Worm (Caenorhabditis elegans) whole organism, L1 larva: Measurements from ENCODE around the gene ddr-2.

Source experiments
- C34B4.2 ChIP-seq: sonication (generic microtip); optimal IDR thresholded peaks from 2 replicates; lab custom pipeline; 2017; ENCODE audit warnings: mild to moderate bottlenecking, missing genetic modification characterization, missing compliant biosample characterization
- aly-2 ChIP-seq: fragments of 150-350 bp; optimal IDR thresholded peaks from 2 replicates; lab custom pipeline; 2014; ENCODE audit warnings: missing biosample characterization, missing genetic modification characterization
- ama-1 ChIP-seq: fragments of 150-350 bp; optimal IDR thresholded peaks from 2 replicates; lab custom pipeline; 2014
- ceh-90 ChIP-seq: sonication (generic microtip); optimal IDR thresholded peaks from 2 replicates; lab custom pipeline; 2016; ENCODE audit warnings: missing genetic modification characterization, missing compliant biosample characterization
- efl-3 ChIP-seq: fragments of 200-800 bp; sonication (Bioruptor generic); optimal IDR thresholded peaks from 2 replicates; lab custom pipeline; 2018; ENCODE audit warnings: mild to moderate bottlenecking, missing genetic modification characterization, missing compliant biosample characterization
- fos-1 ChIP-seq: fragments of 150-350 bp; optimal IDR thresholded peaks from 2 replicates; lab custom pipeline; 2014; ENCODE audit warnings: missing biosample characterization, missing genetic modification characterization
- nhr-76 ChIP-seq: sonication (generic microtip); optimal IDR thresholded peaks from 2 replicates; lab custom pipeline; 2017; ENCODE audit warnings: missing biosample characterization, missing genetic modification characterization
- unc-62 ChIP-seq: fragments of 150-350 bp; optimal IDR thresholded peaks from 2 replicates; lab custom pipeline; 2014; ENCODE audit warnings: missing biosample characterization, missing genetic modification reagents, missing genetic modification characterization

- TF ChIP-seq ceh-90 (tag; lab: Kevin White, UChicago) (no peak), ama-1 (no peak), fos-1 (tag; lab: Kevin White, UChicago) (no peak), C34B4.2 (tag; lab: Kevin White, UChicago) (no peak), aly-2 (tag; lab: Kevin White, UChicago) (no peak), nhr-76 (tag; lab: Kevin White, UChicago) (no peak), efl-3 (GFP tag; lab: Kevin White, UChicago) (no peak), unc-62 (GFP tag; lab: Kevin White, UChicago) (no peak)
These were observed 13.3 kb upstream of the ddr-2 start, which contains the start of gene F11D5.5 for ce11 chrX:3301770-3302169.
